Worm (Caenorhabditis elegans) whole organism, L2 larva: Measurements from ENCODE around the gene cld-1.

Experiments
- R02D3.7 ChIP-seq: fragments of 150-350 bp; optimal IDR thresholded peaks from 2 replicates; lab custom pipeline; 2014; ENCODE audit warnings: missing biosample characterization, missing genetic modification characterization
- Y55F3AM.14 ChIP-seq: fragments of 200-800 bp; sonication (Bioruptor generic); optimal IDR thresholded peaks from 2 replicates; lab custom pipeline; 2018; ENCODE audit warnings: mild to moderate bottlenecking, missing genetic modification characterization, missing compliant biosample characterization
- alr-1 ChIP-seq: fragments of 150-350 bp; optimal IDR thresholded peaks from 2 replicates; lab custom pipeline; 2014; ENCODE audit warnings: missing biosample characterization, missing genetic modification characterization
- aly-2 ChIP-seq: fragments of 150-350 bp; optimal IDR thresholded peaks from 2 replicates; lab custom pipeline; 2014; ENCODE audit warnings: missing biosample characterization, missing genetic modification characterization
- dmd-4 ChIP-seq: sonication (generic microtip); optimal IDR thresholded peaks from 2 replicates; lab custom pipeline; 2017; ENCODE audit warnings: missing biosample characterization, missing genetic modification characterization
- egl-27 ChIP-seq: sonication (generic microtip); optimal IDR thresholded peaks from 3 replicates; lab custom pipeline; 2017; ENCODE audit warnings: missing biosample characterization, missing genetic modification reagents, missing genetic modification characterization
- elt-3 ChIP-seq: sonication (generic microtip); optimal IDR thresholded peaks from 2 replicates; lab custom pipeline; 2017; ENCODE audit warnings: missing biosample characterization, missing genetic modification characterization
- fos-1 ChIP-seq: fragments of 150-350 bp; optimal IDR thresholded peaks from 2 replicates; lab custom pipeline; 2014; ENCODE audit warnings: missing biosample characterization, missing genetic modification characterization
- lin-13 ChIP-seq: fragments of 150-350 bp; optimal IDR thresholded peaks from 2 replicates; lab custom pipeline; 2014; ENCODE audit warnings: missing biosample characterization, missing genetic modification reagents, missing genetic modification characterization
- mbf-1 ChIP-seq: sonication (generic microtip); optimal IDR thresholded peaks from 2 replicates; lab custom pipeline; 2017; ENCODE audit warnings: missing biosample characterization, missing genetic modification characterization
- mdl-1 ChIP-seq, 2 experiments: fragments of 150-350 bp in 1 of 2; sonication (generic microtip) in 1 of 2; optimal IDR thresholded peaks; 2 replicates each; lab custom pipeline; 2017; ENCODE audit warnings: missing biosample characterization in 2 of 2, missing genetic modification characterization in 2 of 2
- nhr-11 ChIP-seq: fragments of 150-350 bp; optimal IDR thresholded peaks from 2 replicates; lab custom pipeline; 2014; ENCODE audit warnings: missing biosample characterization, missing genetic modification characterization
- nhr-12 ChIP-seq: fragments of 150-350 bp; optimal IDR thresholded peaks from 2 replicates; lab custom pipeline; 2014; ENCODE audit warnings: missing biosample characterization, missing genetic modification characterization
- nhr-129 ChIP-seq: fragments of 150-350 bp; optimal IDR thresholded peaks from 2 replicates; lab custom pipeline; 2014; ENCODE audit warnings: missing biosample characterization, missing genetic modification characterization
- nhr-21 ChIP-seq: fragments of 150-350 bp; optimal IDR thresholded peaks from 2 replicates; lab custom pipeline; 2014; ENCODE audit warnings: missing biosample characterization, missing genetic modification characterization
- nhr-23 ChIP-seq: fragments of 150-350 bp; optimal IDR thresholded peaks from 2 replicates; lab custom pipeline; 2014; ENCODE audit warnings: missing biosample characterization, missing genetic modification reagents, missing genetic modification characterization
- nhr-77 ChIP-seq: fragments of 150-350 bp; optimal IDR thresholded peaks from 2 replicates; lab custom pipeline; 2014; ENCODE audit warnings: missing biosample characterization, missing genetic modification characterization
- peb-1 ChIP-seq: fragments of 150-350 bp; optimal IDR thresholded peaks from 2 replicates; lab custom pipeline; 2014; ENCODE audit warnings: missing biosample characterization, missing genetic modification characterization
- sem-4 ChIP-seq: fragments of 150-350 bp; optimal IDR thresholded peaks from 2 replicates; lab custom pipeline; 2014; ENCODE audit warnings: missing biosample characterization, missing genetic modification reagents, missing genetic modification characterization
- skn-1 ChIP-seq: sonication (generic microtip); optimal IDR thresholded peaks from 2 replicates; lab custom pipeline; 2017; ENCODE audit warnings: missing biosample characterization, missing genetic modification characterization
- sma-3 ChIP-seq: sonication (generic microtip); optimal IDR thresholded peaks from 2 replicates; lab custom pipeline; 2016; ENCODE audit warnings: missing genetic modification reagents, missing genetic modification characterization, missing compliant biosample characterization
- sma-9 ChIP-seq, 2 experiments: fragments of 150-350 bp in 1 of 2; sonication (generic microtip) in 1 of 2; optimal IDR thresholded peaks; 2 replicates each; lab custom pipeline; 2014 to 2016; ENCODE audit warnings: missing genetic modification characterization in 2 of 2, mild to moderate bottlenecking in 1 of 2, missing biosample characterization in 1 of 2, missing compliant biosample characterization in 1 of 2, missing genetic modification reagents in 1 of 2, moderate library complexity in 1 of 2
- unc-39 ChIP-seq: fragments of 150-350 bp; optimal IDR thresholded peaks from 2 replicates; lab custom pipeline; 2014; ENCODE audit warnings: missing biosample characterization, missing genetic modification characterization
- unc-62 ChIP-seq: fragments of 150-350 bp; optimal IDR thresholded peaks from 2 replicates; lab custom pipeline; 2014; ENCODE audit warnings: missing biosample characterization, missing genetic modification reagents, missing genetic modification characterization
- ztf-1 ChIP-seq: fragments of 200-800 bp; sonication (Bioruptor generic); conservative IDR thresholded peaks from 2 replicates; pipeline ENCODE4 v1.3.6; 2022; ENCODE audit warnings: missing genetic modification characterization, missing compliant biosample characterization
- ztf-11 ChIP-seq: sonication (generic microtip); optimal IDR thresholded peaks from 2 replicates; lab custom pipeline; 2017; ENCODE audit warnings: missing biosample characterization, missing genetic modification characterization
- ztf-4 ChIP-seq: fragments of 150-350 bp; optimal IDR thresholded peaks from 2 replicates; lab custom pipeline; 2014; ENCODE audit warnings: missing biosample characterization, missing genetic modification characterization

The cld-1 gene

DNA sequence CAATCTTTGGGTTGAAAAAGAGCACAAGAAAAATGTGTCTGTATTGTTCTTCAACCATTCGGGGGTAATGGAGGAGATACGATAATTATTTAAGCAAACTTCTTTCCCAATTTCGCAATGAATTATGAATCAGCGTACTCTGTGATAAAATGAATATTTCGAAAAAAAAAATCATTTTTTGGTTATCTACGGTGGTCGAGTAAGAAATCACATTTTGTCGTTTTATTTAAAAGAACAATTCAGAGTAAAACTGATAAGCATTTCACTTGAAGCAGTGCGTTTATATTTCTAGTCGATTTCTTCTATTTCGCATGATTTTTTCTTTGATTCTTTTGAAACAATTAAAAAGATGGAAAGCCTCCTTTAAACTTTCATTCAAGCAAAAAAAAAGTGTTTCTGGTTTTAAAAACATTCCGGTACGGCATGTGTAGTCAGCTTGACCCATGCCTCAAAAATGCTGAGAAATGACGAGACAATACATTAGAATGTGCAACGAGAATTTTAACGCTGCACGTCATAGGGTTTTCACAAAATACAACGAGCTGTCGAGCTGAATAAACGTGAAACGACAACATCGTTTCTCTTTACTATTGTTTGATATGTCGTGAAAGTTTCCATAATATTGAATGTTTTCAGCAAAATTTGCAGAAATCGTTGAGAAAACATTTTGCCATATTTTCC lies 33.5 kb downstream of the cld-1 start, which contains the start of gene K08D8.2:
Gene K08D8.2 (plus strand): TSS at position 631 of the 681 bp plus-strand sequence.
- TF ChIP-seq mdl-1 (tag; optimal IDR thresholded peaks at IDR 0.05; lab: Kevin White, UChicago) (no peak), fos-1 (tag; lab: Kevin White, UChicago) (peak; percentile 66)

ce11 chrIV:12901602-12902001 lies 34.5 kb downstream of the cld-1 start:
- peak; percentile 39 for TF ChIP-seq sma-9 (GFP tag; optimal IDR thresholded peaks at IDR 0.05; lab: Kevin White, UChicago)
- TF ChIP-seq sma-9 (tag; optimal IDR thresholded peaks at IDR 0.05; lab: Kevin White, UChicago) = no peak
- no peak for TF ChIP-seq ztf-1 (GFP tag; lab: Robert Waterston, UW)
- TF ChIP-seq fos-1 (tag; lab: Kevin White, UChicago) = peak; percentile 69

DNA sequence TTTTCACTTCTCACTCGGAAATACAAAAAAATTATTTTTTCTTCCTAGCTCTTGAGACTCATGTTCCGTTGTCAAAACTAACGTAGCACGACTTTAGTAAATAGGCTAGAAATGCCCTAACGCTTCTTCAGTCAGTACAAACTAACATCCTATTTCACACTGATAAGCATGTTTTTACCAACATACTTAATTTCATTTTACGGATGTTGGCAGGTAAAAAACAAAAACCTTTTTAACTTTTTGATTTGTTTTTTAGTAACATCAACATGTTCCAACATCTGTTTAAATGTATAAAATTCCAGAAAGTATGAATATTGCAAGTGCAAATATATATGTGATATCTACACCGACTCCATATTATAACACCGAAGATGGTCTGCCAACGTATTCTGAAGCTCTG lies 35.8 kb downstream of the cld-1 start, which contains the start of gene K08D8.10:
Gene K08D8.10 (plus strand): TSS at position 301 of the 400 bp plus-strand sequence.
- TF ChIP-seq skn-1 (tag; lab: Kevin White, UChicago) = no peak
- no peak for TF ChIP-seq R02D3.7 (tag; lab: Kevin White, UChicago)
- TF ChIP-seq, all 48 proteins: peak for 0

- TF ChIP-seq elt-3 (tag; lab: Kevin White, UChicago) = no peak
- no peak for TF ChIP-seq nhr-129 (tag; lab: Kevin White, UChicago)
- TF ChIP-seq ztf-11 (tag; lab: Kevin White, UChicago) = no peak
- TF ChIP-seq peb-1 = no peak
- no peak for TF ChIP-seq alr-1
- no peak for TF ChIP-seq sma-9 (GFP tag; optimal IDR thresholded peaks at IDR 0.05; lab: Kevin White, UChicago)
- TF ChIP-seq sma-9 (tag; optimal IDR thresholded peaks at IDR 0.05; lab: Kevin White, UChicago) = no peak
- TF ChIP-seq egl-27 (tag; lab: Kevin White, UChicago) = no peak
- no peak for TF ChIP-seq ztf-4 (tag; lab: Kevin White, UChicago)
- TF ChIP-seq nhr-23 (tag; lab: Kevin White, UChicago) = no peak
Observed at ce11 chrIV:12899392-12899791, 36.7 kb downstream of the cld-1 start, which contains the start of gene K08D8.9. K08D8.9 (plus strand) TSS chrIV:12899692.

DNA sequence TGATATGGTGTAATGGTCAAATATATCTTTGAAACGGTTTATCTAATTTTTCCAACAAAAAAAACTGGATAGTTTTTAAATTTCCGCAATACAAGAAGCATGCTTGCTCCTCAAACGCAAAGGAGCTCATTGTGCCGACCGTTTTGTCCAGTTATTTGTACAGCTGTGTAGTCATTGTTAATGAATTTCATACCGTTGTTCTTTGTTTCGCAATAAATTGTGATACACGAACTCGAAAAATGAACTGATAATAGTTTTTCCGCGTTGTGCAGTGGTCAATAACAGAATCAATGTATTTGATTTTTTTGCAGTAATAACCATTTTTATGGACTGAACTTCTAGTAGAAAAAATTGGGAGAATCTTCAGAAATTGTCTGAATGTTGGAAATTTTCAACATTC lies 37.2 kb downstream of the cld-1 start:
- TF ChIP-seq elt-3 (tag; lab: Kevin White, UChicago) = no peak
- no peak for TF ChIP-seq ztf-11 (tag; lab: Kevin White, UChicago)
- TF ChIP-seq sma-3 (GFP tag; lab: Kevin White, UChicago) = no peak
- TF ChIP-seq nhr-11 (tag; lab: Kevin White, UChicago) = no peak
- TF ChIP-seq egl-27 (tag; lab: Kevin White, UChicago) = no peak
- TF ChIP-seq aly-2 (tag; lab: Kevin White, UChicago) = no peak
- TF ChIP-seq sem-4 (tag; lab: Kevin White, UChicago) = no peak
- no peak for TF ChIP-seq unc-62 (GFP tag; lab: Kevin White, UChicago)
- no peak for TF ChIP-seq nhr-23 (tag; lab: Kevin White, UChicago)
- no peak for TF ChIP-seq lin-13 (GFP tag; lab: Kevin White, UChicago)
- TF ChIP-seq R02D3.7 (tag; lab: Kevin White, UChicago) = no peak
- no peak for TF ChIP-seq fos-1 (tag; lab: Kevin White, UChicago)
- no peak for TF ChIP-seq mbf-1
- TF ChIP-seq ztf-1 (GFP tag; lab: Robert Waterston, UW) = no peak
- no peak for TF ChIP-seq nhr-12 (tag; lab: Kevin White, UChicago)
- no peak for TF ChIP-seq nhr-21 (tag; lab: Kevin White, UChicago)
- TF ChIP-seq, all 48 proteins: peak for 0

ce11 chrIV:12897146-12897545 lies 38.9 kb downstream of the cld-1 start:
- no peak for TF ChIP-seq nhr-77
- no peak for TF ChIP-seq unc-39 (tag; lab: Kevin White, UChicago)
- TF ChIP-seq egl-27 (tag; lab: Kevin White, UChicago) = no peak
- TF ChIP-seq dmd-4 (tag; lab: Kevin White, UChicago) = no peak
- TF ChIP-seq mdl-1 (tag; optimal IDR thresholded peaks at IDR 0.05; lab: Kevin White, UChicago) = no peak
- TF ChIP-seq Y55F3AM.14 = no peak
- no peak for TF ChIP-seq alr-1
- TF ChIP-seq lin-13 (GFP tag; lab: Kevin White, UChicago) = no peak
- TF ChIP-seq ztf-1 (GFP tag; lab: Robert Waterston, UW) = no peak
- TF ChIP-seq, all 48 proteins: peak for 0
